Fruit fly (Drosophila melanogaster) whole organism: Measurements from ENCODE around the gene CG9154.

Experiments used
- Dll ChIP-seq: fragments of >200 bp; optimal IDR thresholded peaks from 2 replicates; lab custom pipeline; 2017
- psq ChIP-seq: fragments of >200 bp; optimal IDR thresholded peaks from 2 replicates; lab custom pipeline; 2017

dm6 chr2L:6074314-6074713 lies 3.8 kb upstream of the CG9154 start:
- TF ChIP-seq psq (lab: Kevin White, UChicago) (no peak), Dll (no peak)
